Fruit fly (Drosophila melanogaster): ENCODE results near the gene CG18249.

CG18249 gene

DNA sequence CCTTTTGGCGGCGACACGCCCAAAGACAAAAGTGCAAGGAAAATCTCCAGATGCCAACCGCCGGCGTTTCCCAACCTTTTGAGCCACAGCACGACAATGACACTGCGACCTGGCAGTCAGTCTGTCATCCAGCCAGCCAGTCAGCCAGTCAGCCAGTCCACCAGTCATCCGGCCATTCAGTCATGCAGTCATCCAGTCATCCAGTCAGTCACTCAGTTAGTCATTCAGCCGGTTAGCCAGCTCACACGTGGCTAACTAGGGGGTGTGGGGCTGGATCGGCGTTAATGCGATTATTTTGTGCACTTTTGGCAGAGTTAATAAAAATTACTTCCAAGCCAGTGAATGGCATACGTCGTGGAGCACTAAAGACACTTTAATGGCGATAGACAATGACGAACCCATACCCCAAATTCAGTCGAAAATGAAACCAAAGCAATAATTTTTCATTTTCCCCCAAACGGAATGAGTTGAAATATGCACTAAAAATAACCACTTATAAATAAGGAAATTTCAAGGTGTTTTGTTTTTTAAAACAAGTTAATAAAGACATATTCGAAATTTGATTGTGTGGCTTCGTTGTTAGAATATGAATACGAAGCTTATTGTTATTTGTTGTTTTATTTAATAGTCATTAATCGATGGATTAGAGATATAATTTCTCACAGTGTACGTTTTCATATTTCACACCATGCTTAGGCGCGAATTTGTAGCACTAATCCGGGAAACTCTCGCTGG lies 4.9 kb downstream of the CG18249 start (continued):
- TF ChIP-seq CG31441 (GFP tag; IDR thresholded peaks at IDR 0.05) (peak; percentile 39; the same call in 1 of the 2 replicates), Hmx (GFP tag; optimal IDR thresholded peaks at IDR 0.05) (no peak), ase (GFP tag; IDR thresholded peaks at IDR 0.05) (no peak), Jarid2 (GFP tag; optimal IDR thresholded peaks at IDR 0.05) (no peak), CG12299 (tag; optimal IDR thresholded peaks at IDR 0.05) (no peak), CG10366 (GFP tag; IDR thresholded peaks at IDR 0.05) (no peak), sens (GFP tag) (peak; percentile 73), CG4328 (GFP tag; optimal IDR thresholded peaks at IDR 0.05) (no peak), CG18262 (tag; optimal IDR thresholded peaks at IDR 0.05) (peak; percentile 53), CG33557 (GFP tag; optimal IDR thresholded peaks at IDR 0.05) (no peak), chinmo (GFP tag; IDR thresholded peaks at IDR 0.05; ENCODE audit: partially characterized antibody) (no peak), CG2678 (tag; optimal IDR thresholded peaks at IDR 0.05) (peak; percentile 20), gem (tag; optimal IDR thresholded peaks at IDR 0.05) (peak; percentile 57), esg (GFP tag; conservative IDR thresholded peaks at IDR 0.05) (no peak), E2f1 (GFP tag; IDR thresholded peaks at IDR 0.05) (no peak), Pdp1 (GFP tag; optimal IDR thresholded peaks at IDR 0.05) (no peak), Atf-2 (GFP tag; optimal IDR thresholded peaks at IDR 0.05) (no peak), CG12391 (tag; optimal IDR thresholded peaks at IDR 0.05) (peak; percentile 27), D19B (GFP tag; optimal IDR thresholded peaks at IDR 0.05) (no peak), dmrt99B (tag; optimal IDR thresholded peaks at IDR 0.05) (peak; percentile 41), CG34422 (GFP tag; IDR thresholded peaks at IDR 0.05) (no peak), Ssrp (tag; optimal IDR thresholded peaks at IDR 0.05) (no peak), Lpt (GFP tag; optimal IDR thresholded peaks at IDR 0.05) (no peak), zen (tag; optimal IDR thresholded peaks at IDR 0.05) (peak; percentile 9), lola (GFP tag; optimal IDR thresholded peaks at IDR 0.05) (peak in 1 of 3 experiments; percentile 36), croc (GFP tag; conservative IDR thresholded peaks at IDR 0.05) (no peak), Spps (tag; optimal IDR thresholded peaks at IDR 0.05) (peak; percentile 15), H15 (GFP tag; IDR thresholded peaks at IDR 0.05) (no peak), gt (GFP tag; IDR thresholded peaks at IDR 0.05) (no peak), nerfin-2 (GFP tag; IDR thresholded peaks at IDR 0.05; ENCODE audit: partially characterized antibody) (no peak), insv (GFP tag; optimal IDR thresholded peaks at IDR 0.05) (no peak)

DNA sequence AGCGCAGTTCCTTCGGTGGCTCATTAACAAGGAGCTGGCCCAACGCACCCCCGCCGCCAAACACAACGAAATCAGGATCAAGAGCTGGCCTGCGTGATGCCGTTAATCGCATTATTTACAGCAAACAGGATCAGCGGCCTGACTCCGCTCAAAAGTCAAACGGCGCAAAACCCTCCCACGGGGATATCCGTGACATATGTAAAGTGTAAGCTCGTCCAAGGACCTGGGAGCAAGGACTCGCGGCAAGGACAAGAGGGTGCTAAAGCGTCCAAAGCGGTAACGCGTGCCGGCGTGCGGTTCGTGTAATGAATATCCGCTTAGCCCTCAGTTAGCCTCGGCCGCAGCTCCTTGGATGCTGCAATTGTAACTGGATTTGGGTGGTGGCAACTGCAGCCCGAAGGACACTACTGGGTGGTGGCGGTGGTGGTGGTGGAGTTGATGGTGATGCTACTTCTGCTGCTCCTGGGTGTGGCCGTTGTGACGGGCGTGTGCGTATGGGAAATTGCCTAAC lies 5.6 kb downstream of the CG18249 start:
- TF ChIP-seq CG11247 (GFP tag; IDR thresholded peaks at IDR 0.05) (no peak), CG1024 (GFP tag; IDR thresholded peaks at IDR 0.05) (no peak), kni (GFP tag; optimal IDR thresholded peaks at IDR 0.05) (peak; percentile 14), pros (GFP tag; optimal IDR thresholded peaks at IDR 0.05) (peak; percentile 83), CG32772 (GFP tag; IDR thresholded peaks at IDR 0.05) (no peak), oc (tag; optimal IDR thresholded peaks at IDR 0.05) (peak; percentile 94), danr (GFP tag; IDR thresholded peaks at IDR 0.05) (no peak), gsb (GFP tag; IDR thresholded peaks at IDR 0.05) (no peak), CG4282 (GFP tag; optimal IDR thresholded peaks at IDR 0.05) (no peak), CG12744 (GFP tag; optimal IDR thresholded peaks at IDR 0.05) (no peak), Bdp1 (GFP tag; optimal IDR thresholded peaks at IDR 0.05) (no peak), dimm (GFP tag; IDR thresholded peaks at IDR 0.05) (no peak), run (tag; optimal IDR thresholded peaks at IDR 0.05) (peak; percentile 28), Awh (GFP tag; IDR thresholded peaks at IDR 0.05) (no peak), en (GFP tag; optimal IDR thresholded peaks at IDR 0.05) (no peak), fd102C (GFP tag; optimal IDR thresholded peaks at IDR 0.05) (no peak), CG34376 (GFP tag; optimal IDR thresholded peaks at IDR 0.05) (no peak), CG18764 (GFP tag; optimal IDR thresholded peaks at IDR 0.05) (no peak), Eip74EF (GFP tag; optimal IDR thresholded peaks at IDR 0.05) (no peak), Ets97D (GFP tag; optimal IDR thresholded peaks at IDR 0.05) (no peak)
